Fruit fly (Drosophila melanogaster) whole organism, embryonic: ENCODE results near the gene bun.

Experiments
- B-H2 ChIP-seq: fragments of 200-800 bp; sonication (Bioruptor generic); optimal IDR thresholded peaks from 2 replicates; lab custom pipeline; 2018; ENCODE audit warnings: missing biosample characterization, mild to moderate bottlenecking, missing genetic modification characterization
- CG10147 ChIP-seq: fragments of 200-800 bp; sonication (Bioruptor generic); optimal IDR thresholded peaks from 2 replicates; lab custom pipeline; 2019; ENCODE audit warnings: missing biosample characterization, mild to moderate bottlenecking, missing genetic modification characterization, moderate library complexity
- CG10979 ChIP-seq: fragments of 200-800 bp; sonication (Bioruptor generic); optimal IDR thresholded peaks from 2 replicates; lab custom pipeline; 2018; ENCODE audit warnings: missing biosample characterization, mild to moderate bottlenecking, missing genetic modification characterization, moderate library complexity
- CG12071 ChIP-seq: fragments of 200-800 bp; sonication (Bioruptor generic); optimal IDR thresholded peaks from 3 replicates; lab custom pipeline; 2018; ENCODE audit warnings: missing biosample characterization, mild to moderate bottlenecking, missing genetic modification characterization
- CG1233 ChIP-seq: fragments of 200-800 bp; sonication (Bioruptor generic); optimal IDR thresholded peaks from 4 replicates; lab custom pipeline; 2018; ENCODE audit warnings: missing biosample characterization, mild to moderate bottlenecking, missing genetic modification characterization
- CG12659 ChIP-seq: fragments of 200-800 bp; sonication (Bioruptor generic); optimal IDR thresholded peaks from 3 replicates; lab custom pipeline; 2017; ENCODE audit warnings: mild to moderate bottlenecking, missing biosample characterization, missing genetic modification reagents, missing genetic modification characterization
- CG12942 ChIP-seq: fragments of 200-800 bp; sonication (Bioruptor generic); optimal IDR thresholded peaks from 3 replicates; lab custom pipeline; 2016; ENCODE audit warnings: missing biosample characterization, missing genetic modification characterization
- CG13424 ChIP-seq: fragments of 200-800 bp; sonication (Bioruptor generic); optimal IDR thresholded peaks from 2 replicates; lab custom pipeline; 2019; ENCODE audit warnings: missing biosample characterization, mild to moderate bottlenecking, missing genetic modification characterization, moderate library complexity
- CG14710 ChIP-seq: fragments of 200-800 bp; sonication (Bioruptor generic); optimal IDR thresholded peaks from 3 replicates; lab custom pipeline; 2019; ENCODE audit warnings: missing biosample characterization, mild to moderate bottlenecking, missing genetic modification characterization, moderate library complexity
- CG17568 ChIP-seq: fragments of 200-800 bp; sonication (Bioruptor generic); optimal IDR thresholded peaks from 2 replicates; lab custom pipeline; 2018; ENCODE audit warnings: missing biosample characterization, mild to moderate bottlenecking, missing genetic modification characterization, moderate library complexity
- CG17612 ChIP-seq: fragments of 200-800 bp; sonication (Bioruptor generic); IDR thresholded peaks from 2 replicates; pipeline ENCODE4 v1.3.6; 2022; ENCODE audit warnings: missing biosample characterization, missing genetic modification characterization
- CG18011 ChIP-seq: fragments of 200-800 bp; sonication (Bioruptor generic); optimal IDR thresholded peaks from 2 replicates; lab custom pipeline; 2017; ENCODE audit warnings: missing biosample characterization, missing genetic modification characterization, mild to moderate bottlenecking, moderate library complexity, missing genotype
- CG18619 ChIP-seq: fragments of 200-800 bp; sonication (Bioruptor generic); optimal IDR thresholded peaks from 3 replicates; lab custom pipeline; 2017; ENCODE audit warnings: missing biosample characterization, mild to moderate bottlenecking, missing genetic modification characterization
- CG2712 ChIP-seq: fragments of 200-800 bp; optimal IDR thresholded peaks from 3 replicates; lab custom pipeline; 2019; ENCODE audit warnings: missing biosample characterization, mild to moderate bottlenecking, missing genetic modification characterization, moderate library complexity
- CG30431 ChIP-seq: fragments of 200-800 bp; sonication (Bioruptor generic); optimal IDR thresholded peaks from 2 replicates; lab custom pipeline; 2017; ENCODE audit warnings: missing biosample characterization, missing genetic modification characterization
- CG3407 ChIP-seq: fragments of 200-800 bp; sonication (Bioruptor generic); optimal IDR thresholded peaks from 2 replicates; lab custom pipeline; 2018; ENCODE audit warnings: missing biosample characterization, mild to moderate bottlenecking, missing genetic modification characterization
- CG3838 ChIP-seq: fragments of 200-800 bp; sonication (Bioruptor generic); optimal IDR thresholded peaks from 3 replicates; lab custom pipeline; 2016; ENCODE audit warnings: missing biosample characterization, missing genetic modification characterization
- CG43689 ChIP-seq: fragments of 200-800 bp; sonication (Bioruptor generic); IDR thresholded peaks from 2 replicates; pipeline ENCODE4 v1.3.6; 2022; ENCODE audit warnings: missing biosample characterization, missing genetic modification characterization
- CG6175 ChIP-seq: fragments of 200-800 bp; sonication (Bioruptor generic); IDR thresholded peaks from 3 replicates; pipeline ENCODE4 v1.3.6; 2022; ENCODE audit warnings: missing biosample characterization, missing genetic modification characterization
- CG6813 ChIP-seq: fragments of 200-800 bp; sonication (Bioruptor generic); optimal IDR thresholded peaks from 2 replicates; lab custom pipeline; 2017; ENCODE audit warnings: missing biosample characterization, missing genetic modification characterization, mild to moderate bottlenecking, moderate library complexity, missing genetic modification reagents
- CG7372 ChIP-seq: fragments of 200-800 bp; sonication (Bioruptor generic); IDR thresholded peaks from 2 replicates; pipeline ENCODE4 v1.3.6; 2022; ENCODE audit warnings: missing biosample characterization, missing genetic modification characterization
- CG7928 ChIP-seq: fragments of 200-800 bp; sonication (Bioruptor generic); optimal IDR thresholded peaks from 2 replicates; lab custom pipeline; 2017; ENCODE audit warnings: missing biosample characterization, mild to moderate bottlenecking, missing genetic modification characterization
- CG8290 ChIP-seq, 3 experiments: fragments of 200-800 bp; sonication (Bioruptor generic); optimal IDR thresholded peaks; 2 replicates each; lab custom pipeline; 2016 to 2019; ENCODE audit warnings: missing biosample characterization in 3 of 3, missing genetic modification characterization in 3 of 3, mild to moderate bottlenecking in 2 of 3, moderate library complexity in 1 of 3
- CG9797 ChIP-seq: fragments of 200-800 bp; sonication (Bioruptor generic); optimal IDR thresholded peaks from 3 replicates; lab custom pipeline; 2018; ENCODE audit warnings: missing biosample characterization, mild to moderate bottlenecking, missing genetic modification characterization
- CkIIα-i1 ChIP-seq: fragments of 200-800 bp; sonication (Bioruptor generic); IDR thresholded peaks from 2 replicates; pipeline ENCODE4 v1.3.6; 2022; ENCODE audit warnings: missing biosample characterization, missing genetic modification characterization
- CrebB ChIP-seq: fragments of 200-800 bp; sonication (Bioruptor generic); optimal IDR thresholded peaks from 3 replicates; lab custom pipeline; 2018; ENCODE audit warnings: missing biosample characterization, mild to moderate bottlenecking, missing genetic modification characterization
- Dad ChIP-seq: fragments of 200-800 bp; sonication (Bioruptor generic); optimal IDR thresholded peaks from 3 replicates; lab custom pipeline; 2016; ENCODE audit warnings: missing biosample characterization, missing genetic modification characterization
- Dref ChIP-seq: fragments of 200-800 bp; sonication (Bioruptor generic); IDR thresholded peaks from 2 replicates; pipeline ENCODE4 v1.3.6; 2022; ENCODE audit warnings: missing biosample characterization, missing genetic modification characterization
- Eip74EF ChIP-seq, 2 experiments: fragments of 200-800 bp in 1 of 2; fragments of >200 bp in 1 of 2; sonication (Bioruptor generic) in 1 of 2; optimal IDR thresholded peaks; 2 replicates each; lab custom pipeline; 2017 to 2019; ENCODE audit warnings: missing biosample characterization in 2 of 2, missing genetic modification characterization in 2 of 2, mild to moderate bottlenecking in 1 of 2, moderate library complexity in 1 of 2
- Gsc ChIP-seq: fragments of 200-800 bp; sonication (Bioruptor generic); IDR thresholded peaks from 2 replicates; pipeline ENCODE4 v1.3.6; 2022; ENCODE audit warnings: missing biosample characterization, missing genetic modification characterization
- Hr39 ChIP-seq: fragments of >200 bp; optimal IDR thresholded peaks from 2 replicates; lab custom pipeline; 2017
- Kr ChIP-seq: fragments of 200-800 bp; sonication (Bioruptor generic); optimal IDR thresholded peaks from 2 replicates; lab custom pipeline; 2017; ENCODE audit warnings: missing biosample characterization, mild to moderate bottlenecking, missing genetic modification characterization
- Max ChIP-seq: fragments of 200-800 bp; sonication (Bioruptor generic); optimal IDR thresholded peaks from 2 replicates; lab custom pipeline; 2016; ENCODE audit warnings: missing biosample characterization, mild to moderate bottlenecking, missing genetic modification characterization
- NK7.1 ChIP-seq: fragments of 200-800 bp; sonication (Bioruptor generic); optimal IDR thresholded peaks from 3 replicates; lab custom pipeline; 2016; ENCODE audit warnings: missing biosample characterization, missing genetic modification characterization
- PHDP ChIP-seq: fragments of 200-800 bp; sonication (Bioruptor generic); optimal IDR thresholded peaks from 3 replicates; lab custom pipeline; 2018; ENCODE audit warnings: missing biosample characterization, mild to moderate bottlenecking, missing genetic modification characterization, moderate library complexity
- Sox102F ChIP-seq: fragments of 200-800 bp; sonication (Bioruptor generic); optimal IDR thresholded peaks from 2 replicates; lab custom pipeline; 2018; ENCODE audit warnings: missing biosample characterization, mild to moderate bottlenecking, missing genetic modification characterization, moderate library complexity
- Tbp ChIP-seq: fragments of >200 bp; optimal IDR thresholded peaks from 2 replicates; lab custom pipeline; 2018; ENCODE audit warnings: missing biosample characterization, missing genetic modification characterization
- Xrp1 ChIP-seq: fragments of 200-800 bp; sonication (Bioruptor generic); IDR thresholded peaks from 2 replicates; pipeline ENCODE4 v1.3.6; 2022; ENCODE audit warnings: missing biosample characterization, missing genetic modification characterization
- chm ChIP-seq: fragments of 200-800 bp; sonication (Bioruptor generic); IDR thresholded peaks from 2 replicates; pipeline ENCODE4 v1.3.6; 2022; ENCODE audit warnings: missing biosample characterization, missing genetic modification characterization
- dan ChIP-seq: fragments of 200-800 bp; sonication (Bioruptor generic); IDR thresholded peaks from 2 replicates; pipeline ENCODE4 v1.3.6; 2022; ENCODE audit warnings: missing biosample characterization, missing genetic modification characterization
- h ChIP-seq: fragments of >200 bp; optimal IDR thresholded peaks from 2 replicates; lab custom pipeline; 2017
- jigr1 ChIP-seq: fragments of 200-800 bp; sonication (Bioruptor generic); IDR thresholded peaks from 3 replicates; pipeline ENCODE4 v1.3.6; 2022; ENCODE audit warnings: missing biosample characterization, missing genetic modification characterization
- knrl ChIP-seq: fragments of 200-800 bp; sonication (Bioruptor generic); IDR thresholded peaks from 3 replicates; pipeline ENCODE4 v1.3.6; 2022; ENCODE audit warnings: missing biosample characterization, missing genetic modification characterization; ENCODE audit not compliant: partially characterized antibody
- nau ChIP-seq: fragments of 200-800 bp; sonication (Bioruptor generic); optimal IDR thresholded peaks from 3 replicates; lab custom pipeline; 2017; ENCODE audit warnings: missing biosample characterization, mild to moderate bottlenecking, missing genetic modification characterization, missing genetic modification reagents
- org-1 ChIP-seq: fragments of 200-800 bp; sonication (Bioruptor generic); optimal IDR thresholded peaks from 2 replicates; lab custom pipeline; 2017; ENCODE audit warnings: missing biosample characterization, missing genetic modification characterization
- sd ChIP-seq: fragments of 200-800 bp; sonication (Bioruptor generic); optimal IDR thresholded peaks from 3 replicates; lab custom pipeline; 2018; ENCODE audit warnings: missing biosample characterization, mild to moderate bottlenecking, missing genetic modification characterization, moderate library complexity
- sens ChIP-seq: fragments of 200-800 bp; sonication (Bioruptor generic); peaks from one replicate; lab custom pipeline; 2016; ENCODE audit warnings: missing biosample characterization, missing genetic modification characterization
- sisA ChIP-seq: fragments of 200-800 bp; sonication (Bioruptor generic); IDR thresholded peaks from 2 replicates; pipeline ENCODE4 v1.3.6; 2022; ENCODE audit warnings: missing biosample characterization, missing genetic modification characterization
- wor ChIP-seq: fragments of 200-800 bp; sonication (Bioruptor generic); IDR thresholded peaks from 2 replicates; pipeline ENCODE4 v1.3.6; 2022; ENCODE audit warnings: missing biosample characterization, missing genetic modification characterization
- zf30C ChIP-seq: fragments of 200-800 bp; sonication (Bioruptor generic); optimal IDR thresholded peaks from 3 replicates; lab custom pipeline; 2018; ENCODE audit warnings: missing biosample characterization, mild to moderate bottlenecking, missing genetic modification characterization

The bun gene

DNA sequence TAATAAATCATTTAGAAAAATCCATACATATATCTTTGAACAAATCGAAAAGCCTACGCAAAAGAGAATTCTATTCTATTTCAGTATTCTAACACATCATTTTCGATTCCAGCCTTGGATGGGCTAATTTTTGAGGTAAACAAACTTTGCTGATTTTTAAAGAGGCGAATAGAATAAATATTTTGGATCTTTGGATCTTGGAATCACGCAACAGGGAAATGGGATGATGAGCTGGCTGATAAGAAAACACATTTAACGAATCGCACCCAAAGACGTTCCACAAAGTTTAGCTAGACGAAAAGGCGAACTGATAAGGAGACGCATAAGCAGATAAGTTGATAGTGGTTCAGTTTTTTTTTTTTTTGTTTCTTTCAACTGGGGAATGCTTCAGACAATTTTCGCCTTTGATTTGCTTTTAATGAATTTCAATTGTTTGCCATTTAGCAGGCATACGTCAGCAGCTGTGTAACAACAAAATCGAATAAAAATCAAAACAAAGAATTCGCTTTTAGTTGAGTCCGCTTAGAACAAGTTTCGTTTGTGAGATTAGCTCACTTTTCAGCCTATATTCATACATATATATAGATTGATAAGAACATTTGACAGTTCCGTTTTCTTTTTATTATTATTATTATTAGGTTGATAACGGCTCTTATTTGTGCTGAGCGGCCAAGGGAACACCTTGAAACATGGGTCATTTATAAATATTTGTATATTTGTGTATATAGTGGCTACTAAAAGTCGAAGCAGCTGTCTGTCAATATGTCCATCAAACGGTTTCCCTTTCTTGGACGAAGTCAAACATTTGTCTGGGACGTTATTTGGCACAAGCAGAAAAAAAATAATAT is 81.0 kb downstream of the bun start (continued):
- TF ChIP-seq CG1233 = peak; percentile 10
- TF ChIP-seq jigr1 = no peak
- no peak for TF ChIP-seq CG3838 (GFP tag; lab: Kevin White, UChicago)
- peak; percentile 45 for TF ChIP-seq CG17568 (GFP tag; lab: Kevin White, UChicago)
- TF ChIP-seq Kr (GFP tag; lab: Kevin White, UChicago) = peak; percentile 41
- peak; percentile 1 for TF ChIP-seq CG12659 (GFP tag; lab: Kevin White, UChicago)
- no peak for TF ChIP-seq Tbp (GFP tag; lab: Kevin White, UChicago)
- TF ChIP-seq CG6813 = peak; percentile 70
- TF ChIP-seq CG7372 (GFP tag; lab: Robert Waterston, UW) = no peak
- TF ChIP-seq CG12071 = peak; percentile 53
- TF ChIP-seq CG3407 (GFP tag; lab: Kevin White, UChicago) = peak; percentile 65
- no peak for TF ChIP-seq h (lab: Kevin White, UChicago)
- TF ChIP-seq Dref (GFP tag; lab: Robert Waterston, UW) = no peak
- no peak for TF ChIP-seq zf30C
- TF ChIP-seq CG6175 (GFP tag; lab: Robert Waterston, UW) = no peak
- TF ChIP-seq knrl (GFP tag; lab: Robert Waterston, UW) = no peak
- TF ChIP-seq CG18011 (GFP tag; lab: Kevin White, UChicago) = no peak
- TF ChIP-seq sisA (GFP tag; lab: Robert Waterston, UW) = no peak
- TF ChIP-seq CG10979 (tag; lab: Kevin White, UChicago) = no peak
- TF ChIP-seq dan (GFP tag; lab: Robert Waterston, UW) = no peak
- TF ChIP-seq NK7.1 (GFP tag; lab: Kevin White, UChicago) = no peak
- no peak for TF ChIP-seq CG12942 (GFP tag; lab: Kevin White, UChicago)
- TF ChIP-seq CG7928 (GFP tag; lab: Kevin White, UChicago) = no peak
- TF ChIP-seq B-H2 = no peak
- no peak for TF ChIP-seq Dad (GFP tag; lab: Kevin White, UChicago)
- TF ChIP-seq Eip74EF (GFP tag; optimal IDR thresholded peaks at IDR 0.05; lab: Kevin White, UChicago) = peak in 1 of 2 experiments; percentile 23
- TF ChIP-seq chm (GFP tag; lab: Robert Waterston, UW) = no peak
- TF ChIP-seq Xrp1 (GFP tag; lab: Robert Waterston, UW) = peak; percentile 49; the same call in 1 of the 2 replicates
- TF ChIP-seq CG43689 (GFP tag; lab: Robert Waterston, UW) = no peak
- TF ChIP-seq nau (GFP tag; lab: Kevin White, UChicago) = peak; percentile 58
- TF ChIP-seq CG8290 (GFP tag; optimal IDR thresholded peaks at IDR 0.05; lab: Kevin White, UChicago) = no peak
- TF ChIP-seq CG8290 (tag; optimal IDR thresholded peaks at IDR 0.05; lab: Kevin White, UChicago) = no peak
- peak; percentile 31 for TF ChIP-seq CG10147
- no peak for TF ChIP-seq CG2712
- peak; percentile 68 for TF ChIP-seq sens (GFP tag; lab: Kevin White, UChicago)
- TF ChIP-seq CG18619 (GFP tag; lab: Kevin White, UChicago) = peak; percentile 35
- no peak for TF ChIP-seq CkIIα-i1
- no peak for TF ChIP-seq Gsc
- TF ChIP-seq wor (GFP tag; lab: Robert Waterston, UW) = no peak
- no peak for TF ChIP-seq CG17612 (GFP tag; lab: Robert Waterston, UW)
- TF ChIP-seq sd (tag; lab: Kevin White, UChicago) = peak; percentile 49
- no peak for TF ChIP-seq CG30431
- TF ChIP-seq PHDP (tag; lab: Kevin White, UChicago) = peak; percentile 52
- peak; percentile 39 for TF ChIP-seq Max
- peak; percentile 25 for TF ChIP-seq Sox102F (GFP tag; lab: Kevin White, UChicago)
- no peak for TF ChIP-seq org-1 (GFP tag; lab: Kevin White, UChicago)
- TF ChIP-seq CG13424 (tag; lab: Kevin White, UChicago) = peak; percentile 31
- no peak for TF ChIP-seq Hr39
- peak; percentile 36 for TF ChIP-seq CG14710 (tag; lab: Kevin White, UChicago)
- TF ChIP-seq CrebB (tag; lab: Kevin White, UChicago) = peak; percentile 2
- no peak for TF ChIP-seq CG9797 (GFP tag; lab: Kevin White, UChicago)
